Fruit fly (Drosophila melanogaster) S2 (cell line): ENCODE results near the gene CkIalpha.

Experiments
- CG8478 ChIP-seq: fragments of >200 bp; optimal IDR thresholded peaks from 2 replicates; lab custom pipeline; 2018
- CTCF ChIP-seq, 2 experiments: fragments of >200 bp; optimal IDR thresholded peaks; 2 replicates each; lab custom pipeline; 2018

The CkIalpha gene

dm6 chrX:12705554-12705953 is 52.1 kb downstream of the CkIalpha start, which contains the start of gene CG15725:
TSS of gene CG15725 (plus strand) at chrX:12705854.
- TF ChIP-seq CG8478 (lab: Kevin White, UChicago) = no peak
- no peak for TF ChIP-seq CTCF (optimal IDR thresholded peaks at IDR 0.05; lab: Kevin White, UChicago)
